Worm (Caenorhabditis elegans) whole organism, late embryonic: Measurements from ENCODE around the gene M02D8.5.

Experiments used
- ama-1 ChIP-seq: fragments of 150-350 bp; optimal IDR thresholded peaks from 2 replicates; lab custom pipeline; 2014
- ceh-34 ChIP-seq: sonication (generic microtip); optimal IDR thresholded peaks from 2 replicates; lab custom pipeline; 2016; ENCODE audit warnings: mild to moderate bottlenecking, missing genetic modification characterization, missing compliant biosample characterization
- hlh-30 ChIP-seq: sonication (generic microtip); optimal IDR thresholded peaks from 2 replicates; lab custom pipeline; 2017; ENCODE audit warnings: antibody characterized with exemption, missing genetic modification characterization, missing compliant biosample characterization; ENCODE audit not compliant: insufficient read depth
- nfya-1 ChIP-seq: sonication (generic microtip); optimal IDR thresholded peaks from 2 replicates; lab custom pipeline; 2017; ENCODE audit warnings: missing genetic modification characterization, mild to moderate bottlenecking, missing compliant biosample characterization, antibody characterized with exemption, moderate library complexity
- pag-3 ChIP-seq: sonication (generic microtip); optimal IDR thresholded peaks from 2 replicates; lab custom pipeline; 2016; ENCODE audit warnings: missing compliant biosample characterization, missing genetic modification characterization, borderline replicate concordance
- pqm-1 ChIP-seq: sonication (generic microtip); optimal IDR thresholded peaks from 2 replicates; lab custom pipeline; 2016; ENCODE audit warnings: missing genetic modification characterization, missing compliant biosample characterization
- syd-9 ChIP-seq: sonication (generic microtip); optimal IDR thresholded peaks from 2 replicates; lab custom pipeline; 2016; ENCODE audit warnings: mild to moderate bottlenecking, missing genetic modification characterization, moderate library complexity, missing compliant biosample characterization
- tbx-2 ChIP-seq: sonication (generic microtip); optimal IDR thresholded peaks from 2 replicates; lab custom pipeline; 2016; ENCODE audit warnings: missing genetic modification characterization, missing compliant biosample characterization
- ttx-3 ChIP-seq: sonication (generic microtip); optimal IDR thresholded peaks from 2 replicates; lab custom pipeline; 2016; ENCODE audit warnings: missing genetic modification reagents, missing genetic modification characterization, missing compliant biosample characterization

- TF ChIP-seq ama-1 (no peak), ceh-34 (tag; lab: Kevin White, UChicago) (no peak), nfya-1 (tag; lab: Kevin White, UChicago) (peak; percentile 40), hlh-30 (tag; lab: Kevin White, UChicago) (no peak), tbx-2 (no peak), syd-9 (tag; lab: Kevin White, UChicago) (peak; percentile 13), pag-3 (no peak), pqm-1 (tag; lab: Kevin White, UChicago) (no peak), ttx-3 (tag; lab: Kevin White, UChicago) (no peak)
These were observed 27.7 kb upstream of the M02D8.5 start, which contains the start of gene unc-27 for ce11 chrX:8789014-8789506.
